Fruit fly (Drosophila melanogaster) whole organism, embryonic: ENCODE results near the gene Ugt36D1.

ENCODE experiments used
- C15 ChIP-seq: fragments of 200-800 bp; sonication (Bioruptor generic); IDR thresholded peaks from 3 replicates; pipeline ENCODE4 v1.3.6; 2022; ENCODE audit warnings: missing biosample characterization, missing genetic modification characterization
- CG10209 ChIP-seq: fragments of 200-800 bp; sonication (Bioruptor generic); optimal IDR thresholded peaks from 3 replicates; lab custom pipeline; 2017; ENCODE audit warnings: missing biosample characterization, mild to moderate bottlenecking, missing genetic modification characterization, missing genetic modification reagents
- CG10267 ChIP-seq: fragments of 200-800 bp; sonication (Bioruptor generic); optimal IDR thresholded peaks from 2 replicates; lab custom pipeline; 2018; ENCODE audit warnings: missing biosample characterization, mild to moderate bottlenecking, missing genetic modification characterization, moderate library complexity
- CG10565 ChIP-seq: fragments of 200-800 bp; sonication (Bioruptor generic); optimal IDR thresholded peaks from 3 replicates; lab custom pipeline; 2016; ENCODE audit warnings: missing biosample characterization, mild to moderate bottlenecking, missing genetic modification characterization
- CG10959 ChIP-seq: fragments of 200-800 bp; sonication (Bioruptor generic); IDR thresholded peaks from 2 replicates; pipeline ENCODE4 v1.3.6; 2022; ENCODE audit warnings: missing biosample characterization, missing genetic modification characterization
- CG11085 ChIP-seq: fragments of 200-800 bp; sonication (Bioruptor generic); IDR thresholded peaks from 2 replicates; pipeline ENCODE4 v1.3.6; 2022; ENCODE audit warnings: missing biosample characterization, missing genetic modification characterization
- CG13287 ChIP-seq: fragments of 200-800 bp; sonication (Bioruptor generic); IDR thresholded peaks from 2 replicates; pipeline ENCODE4 v1.3.6; 2022; ENCODE audit warnings: missing biosample characterization, missing genetic modification characterization; ENCODE audit not compliant: partially characterized antibody
- CG13424 ChIP-seq: fragments of 200-800 bp; sonication (Bioruptor generic); optimal IDR thresholded peaks from 2 replicates; lab custom pipeline; 2019; ENCODE audit warnings: missing biosample characterization, mild to moderate bottlenecking, missing genetic modification characterization, moderate library complexity
- CG13894 ChIP-seq: fragments of 200-800 bp; sonication (Bioruptor generic); optimal IDR thresholded peaks from 3 replicates; lab custom pipeline; 2018; ENCODE audit warnings: missing biosample characterization, mild to moderate bottlenecking, missing genetic modification characterization, moderate library complexity
- CG15601 ChIP-seq: fragments of 200-800 bp; sonication (Bioruptor generic); optimal IDR thresholded peaks from 3 replicates; lab custom pipeline; 2019; ENCODE audit warnings: missing biosample characterization, mild to moderate bottlenecking, missing genetic modification characterization, moderate library complexity
- CG16815 ChIP-seq: fragments of 200-800 bp; sonication (Bioruptor generic); optimal IDR thresholded peaks from 3 replicates; lab custom pipeline; 2017; ENCODE audit warnings: missing biosample characterization, mild to moderate bottlenecking, missing genetic modification characterization
- CG18476 ChIP-seq: fragments of 200-800 bp; sonication (Bioruptor generic); optimal IDR thresholded peaks from 2 replicates; lab custom pipeline; 2016; ENCODE audit warnings: missing biosample characterization, mild to moderate bottlenecking, missing genetic modification characterization
- CG2120 ChIP-seq: fragments of 200-800 bp; sonication (Bioruptor generic); optimal IDR thresholded peaks from 3 replicates; lab custom pipeline; 2016; ENCODE audit warnings: missing biosample characterization, missing genetic modification characterization
- CG2202 ChIP-seq: fragments of 200-800 bp; sonication (Bioruptor generic); optimal IDR thresholded peaks from 2 replicates; lab custom pipeline; 2018; ENCODE audit warnings: missing biosample characterization, mild to moderate bottlenecking, missing genetic modification characterization
- CG2678 ChIP-seq: fragments of 200-800 bp; sonication (Bioruptor generic); optimal IDR thresholded peaks from 3 replicates; lab custom pipeline; 2019; ENCODE audit warnings: missing biosample characterization, mild to moderate bottlenecking, missing genetic modification characterization, moderate library complexity
- CG31365 ChIP-seq: fragments of 200-800 bp; sonication (Bioruptor generic); optimal IDR thresholded peaks from 2 replicates; lab custom pipeline; 2018; ENCODE audit warnings: missing biosample characterization, mild to moderate bottlenecking, missing genetic modification characterization
- CG3163 ChIP-seq: fragments of 200-800 bp; sonication (Bioruptor generic); optimal IDR thresholded peaks from 3 replicates; lab custom pipeline; 2016; ENCODE audit warnings: missing biosample characterization, missing genetic modification characterization
- CG34422 ChIP-seq: fragments of 200-800 bp; sonication (Bioruptor generic); IDR thresholded peaks from 3 replicates; pipeline ENCODE4 v1.3.6; 2022; ENCODE audit warnings: missing biosample characterization, missing genetic modification characterization
- CG4328 ChIP-seq: fragments of 200-800 bp; sonication (Bioruptor generic); optimal IDR thresholded peaks from 3 replicates; lab custom pipeline; 2017; ENCODE audit warnings: missing biosample characterization, missing genetic modification reagents, missing genetic modification characterization
- CG5953 ChIP-seq: fragments of 200-800 bp; sonication (Bioruptor generic); IDR thresholded peaks from 2 replicates; pipeline ENCODE4 v1.3.6; 2022; ENCODE audit warnings: missing biosample characterization, missing genetic modification characterization
- CG6689 ChIP-seq: fragments of 200-800 bp; sonication (Bioruptor generic); IDR thresholded peaks from 2 replicates; pipeline ENCODE4 v1.3.6; 2022; ENCODE audit warnings: missing biosample characterization, missing genetic modification characterization
- CTCF ChIP-seq: fragments of 200-800 bp; sonication (Bioruptor generic); optimal IDR thresholded peaks from 2 replicates; lab custom pipeline; 2017; ENCODE audit warnings: missing biosample characterization, mild to moderate bottlenecking, missing genetic modification characterization, moderate library complexity
- Camta ChIP-seq: fragments of 200-800 bp; sonication (Bioruptor generic); optimal IDR thresholded peaks from 2 replicates; lab custom pipeline; 2016; ENCODE audit warnings: missing biosample characterization, missing genetic modification characterization
- Hand ChIP-seq: fragments of 200-800 bp; sonication (Bioruptor generic); optimal IDR thresholded peaks from 2 replicates; lab custom pipeline; 2017; ENCODE audit warnings: mild to moderate bottlenecking, missing biosample characterization, missing genetic modification reagents, missing genetic modification characterization
- HmgD ChIP-seq: fragments of 200-800 bp; sonication (Bioruptor generic); optimal IDR thresholded peaks from 3 replicates; lab custom pipeline; 2016; ENCODE audit warnings: missing biosample characterization, missing genetic modification characterization
- Hmr ChIP-seq: fragments of 200-800 bp; sonication (Bioruptor generic); optimal IDR thresholded peaks from 3 replicates; lab custom pipeline; 2017; ENCODE audit warnings: mild to moderate bottlenecking, missing biosample characterization, missing genetic modification reagents, missing genetic modification characterization
- Kr ChIP-seq: fragments of 200-800 bp; sonication (Bioruptor generic); optimal IDR thresholded peaks from 2 replicates; lab custom pipeline; 2017; ENCODE audit warnings: missing biosample characterization, mild to moderate bottlenecking, missing genetic modification characterization
- Ptx1 ChIP-seq: fragments of 200-800 bp; sonication (Bioruptor generic); IDR thresholded peaks from 2 replicates; pipeline ENCODE4 v1.3.6; 2022; ENCODE audit warnings: missing biosample characterization, missing genetic modification characterization
- Spps ChIP-seq: fragments of 200-800 bp; sonication (Bioruptor generic); optimal IDR thresholded peaks from 2 replicates; lab custom pipeline; 2018; ENCODE audit warnings: missing biosample characterization, mild to moderate bottlenecking, missing genetic modification characterization
- Taf1 ChIP-seq: fragments of 200-800 bp; sonication (Bioruptor generic); IDR thresholded peaks from 2 replicates; pipeline ENCODE4 v1.3.6; 2022; ENCODE audit warnings: missing biosample characterization, missing genetic modification characterization
- al ChIP-seq: fragments of 200-800 bp; sonication (Bioruptor generic); IDR thresholded peaks from 2 replicates; pipeline ENCODE4 v1.3.6; 2022; ENCODE audit warnings: missing biosample characterization, missing genetic modification characterization
- bab2 ChIP-seq: fragments of 200-800 bp; sonication (Bioruptor generic); optimal IDR thresholded peaks from 2 replicates; lab custom pipeline; 2016; ENCODE audit warnings: missing biosample characterization, missing genetic modification characterization
- cas ChIP-seq: fragments of 200-800 bp; sonication (Bioruptor generic); IDR thresholded peaks from 2 replicates; pipeline ENCODE4 v1.3.6; 2022; ENCODE audit warnings: missing biosample characterization, missing genetic modification characterization
- dan ChIP-seq: fragments of 200-800 bp; sonication (Bioruptor generic); IDR thresholded peaks from 2 replicates; pipeline ENCODE4 v1.3.6; 2022; ENCODE audit warnings: missing biosample characterization, missing genetic modification characterization
- danr ChIP-seq: fragments of 200-800 bp; sonication (Bioruptor generic); IDR thresholded peaks from 2 replicates; pipeline ENCODE4 v1.3.6; 2022; ENCODE audit warnings: missing biosample characterization, missing genetic modification characterization
- eve ChIP-seq, 2 experiments: fragments of >200 bp; optimal IDR thresholded peaks; 2 replicates each; lab custom pipeline; 2017; ENCODE audit warnings: missing biosample characterization in 2 of 2, missing genetic modification characterization in 2 of 2
- exex ChIP-seq: fragments of 200-800 bp; sonication (Bioruptor generic); optimal IDR thresholded peaks from 4 replicates; lab custom pipeline; 2018; ENCODE audit warnings: missing biosample characterization, mild to moderate bottlenecking, missing genetic modification characterization, moderate library complexity
- gem ChIP-seq: fragments of 200-800 bp; sonication (Bioruptor generic); optimal IDR thresholded peaks from 2 replicates; lab custom pipeline; 2019; ENCODE audit warnings: missing biosample characterization, mild to moderate bottlenecking, missing genetic modification characterization, moderate library complexity
- grau ChIP-seq: fragments of 200-800 bp; optimal IDR thresholded peaks from 3 replicates; lab custom pipeline; 2019; ENCODE audit warnings: missing biosample characterization, mild to moderate bottlenecking, missing genetic modification characterization, moderate library complexity
- gsb-n ChIP-seq: fragments of 200-800 bp; sonication (Bioruptor generic); optimal IDR thresholded peaks from 3 replicates; lab custom pipeline; 2018; ENCODE audit warnings: missing biosample characterization, mild to moderate bottlenecking, missing genetic modification characterization
- ken ChIP-seq: fragments of 200-800 bp; sonication (Bioruptor generic); IDR thresholded peaks from 3 replicates; pipeline ENCODE4 v1.3.6; 2022; ENCODE audit warnings: missing biosample characterization, missing genetic modification characterization
- mirr ChIP-seq: fragments of 200-800 bp; sonication (Bioruptor generic); optimal IDR thresholded peaks from 3 replicates; lab custom pipeline; 2018; ENCODE audit warnings: missing biosample characterization, mild to moderate bottlenecking, missing genetic modification characterization
- mld ChIP-seq: fragments of 200-800 bp; sonication (Bioruptor generic); IDR thresholded peaks from 3 replicates; pipeline ENCODE4 v1.3.6; 2022; ENCODE audit warnings: missing biosample characterization, missing genetic modification characterization; ENCODE audit not compliant: partially characterized antibody
- org-1 ChIP-seq: fragments of 200-800 bp; sonication (Bioruptor generic); optimal IDR thresholded peaks from 2 replicates; lab custom pipeline; 2017; ENCODE audit warnings: missing biosample characterization, missing genetic modification characterization
- pzg ChIP-seq: fragments of 200-800 bp; sonication (Bioruptor generic); optimal IDR thresholded peaks from 3 replicates; lab custom pipeline; 2018; ENCODE audit warnings: missing biosample characterization, mild to moderate bottlenecking, missing genetic modification characterization, moderate library complexity
- row ChIP-seq: fragments of 200-800 bp; sonication (Bioruptor generic); IDR thresholded peaks from 3 replicates; pipeline ENCODE4 v1.3.6; 2022; ENCODE audit warnings: missing biosample characterization, missing genetic modification characterization
- sens ChIP-seq: fragments of 200-800 bp; sonication (Bioruptor generic); peaks from one replicate; lab custom pipeline; 2016; ENCODE audit warnings: missing biosample characterization, missing genetic modification characterization
- slou ChIP-seq: fragments of 200-800 bp; sonication (Bioruptor generic); optimal IDR thresholded peaks from 3 replicates; lab custom pipeline; 2016; ENCODE audit warnings: missing biosample characterization, missing genetic modification characterization
- sqz ChIP-seq: fragments of 200-800 bp; sonication (Bioruptor generic); optimal IDR thresholded peaks from 3 replicates; lab custom pipeline; 2018; ENCODE audit warnings: missing biosample characterization, mild to moderate bottlenecking, missing genetic modification characterization
- stwl ChIP-seq: fragments of 200-800 bp; sonication (Bioruptor generic); optimal IDR thresholded peaks from 3 replicates; lab custom pipeline; 2018; ENCODE audit warnings: missing biosample characterization, mild to moderate bottlenecking, missing genetic modification characterization, moderate library complexity
- tio ChIP-seq: fragments of 200-800 bp; sonication (Bioruptor generic); optimal IDR thresholded peaks from 2 replicates; lab custom pipeline; 2017; ENCODE audit warnings: missing biosample characterization, missing genetic modification characterization, inconsistent platforms
- wdn ChIP-seq: fragments of 200-800 bp; sonication (Bioruptor generic); IDR thresholded peaks from 2 replicates; pipeline ENCODE4 v1.3.6; 2022; ENCODE audit warnings: missing biosample characterization, missing genetic modification characterization
- wor ChIP-seq: fragments of 200-800 bp; sonication (Bioruptor generic); IDR thresholded peaks from 2 replicates; pipeline ENCODE4 v1.3.6; 2022; ENCODE audit warnings: missing biosample characterization, missing genetic modification characterization

Ugt36D1 gene

dm6 chr2L:18871822-18872221 is 48.5 kb downstream of the Ugt36D1 start (continued):
- peak; percentile 17 for TF ChIP-seq grau (tag; lab: Kevin White, UChicago)
- TF ChIP-seq wor (GFP tag; lab: Robert Waterston, UW): no peak
- no peak for TF ChIP-seq stwl
- TF ChIP-seq Spps (tag; lab: Kevin White, UChicago): no peak
- TF ChIP-seq dan (GFP tag; lab: Robert Waterston, UW): no peak
- TF ChIP-seq eve (GFP tag; optimal IDR thresholded peaks at IDR 0.05; lab: Kevin White, UChicago): no peak
- peak; percentile 22 for TF ChIP-seq CG2202 (tag; lab: Kevin White, UChicago)
- TF ChIP-seq org-1: no peak
- no peak for TF ChIP-seq C15
- TF ChIP-seq Ptx1: no peak
- TF ChIP-seq bab2: no peak
- TF ChIP-seq CG6689 (GFP tag; lab: Robert Waterston, UW): no peak
- no peak for TF ChIP-seq Taf1 (GFP tag; lab: Robert Waterston, UW)
- no peak for TF ChIP-seq CG31365 (tag; lab: Kevin White, UChicago)
- no peak for TF ChIP-seq exex (tag; lab: Kevin White, UChicago)
- no peak for TF ChIP-seq CG18476 (GFP tag; lab: Kevin White, UChicago)
- peak; percentile 39 for TF ChIP-seq CG15601
- peak; percentile 27 for TF ChIP-seq gsb-n
- TF ChIP-seq CG13287 (GFP tag; lab: Robert Waterston, UW): no peak
- no peak for TF ChIP-seq danr (GFP tag; lab: Robert Waterston, UW)
- peak; percentile 18 for TF ChIP-seq CG10267 (tag; lab: Kevin White, UChicago)
- TF ChIP-seq sens: peak; percentile 67
- no peak for TF ChIP-seq CTCF (GFP tag; lab: Kevin White, UChicago)
- no peak for TF ChIP-seq row (GFP tag; lab: Robert Waterston, UW)
- TF ChIP-seq mirr (GFP tag; lab: Kevin White, UChicago): no peak
- TF ChIP-seq sqz (GFP tag; lab: Kevin White, UChicago): peak; percentile 62
- no peak for TF ChIP-seq slou (GFP tag; lab: Kevin White, UChicago)
- TF ChIP-seq cas (GFP tag; lab: Robert Waterston, UW): no peak
- no peak for TF ChIP-seq CG10959 (GFP tag; lab: Robert Waterston, UW)
- TF ChIP-seq CG3163 (GFP tag; lab: Kevin White, UChicago): no peak
- no peak for TF ChIP-seq CG2120 (GFP tag; lab: Kevin White, UChicago)
- TF ChIP-seq mld (GFP tag; lab: Robert Waterston, UW): no peak
- no peak for TF ChIP-seq CG11085 (GFP tag; lab: Robert Waterston, UW)
- TF ChIP-seq wdn (GFP tag; lab: Robert Waterston, UW): no peak
- TF ChIP-seq Hmr (GFP tag; lab: Kevin White, UChicago): no peak
- no peak for TF ChIP-seq ken
- TF ChIP-seq CG34422 (GFP tag; lab: Robert Waterston, UW): no peak
- no peak for TF ChIP-seq CG2678 (tag; lab: Kevin White, UChicago)
- TF ChIP-seq CG5953 (GFP tag; lab: Robert Waterston, UW): no peak
- no peak for TF ChIP-seq Hand (GFP tag; lab: Kevin White, UChicago)
- no peak for TF ChIP-seq CG13894 (tag; lab: Kevin White, UChicago)
- TF ChIP-seq gem (tag; lab: Kevin White, UChicago): peak; percentile 49
- TF ChIP-seq CG16815: peak; percentile 28
- peak; percentile 26 for TF ChIP-seq Camta (GFP tag; lab: Kevin White, UChicago)
- TF ChIP-seq CG10209: no peak
- TF ChIP-seq tio: peak; percentile 18
- peak; percentile 4 for TF ChIP-seq Kr
- TF ChIP-seq CG13424 (tag; lab: Kevin White, UChicago): no peak
- TF ChIP-seq HmgD (GFP tag; lab: Kevin White, UChicago): no peak
- no peak for TF ChIP-seq pzg
- no peak for TF ChIP-seq al (GFP tag; lab: Robert Waterston, UW)
- no peak for TF ChIP-seq CG10565
- TF ChIP-seq CG4328 (GFP tag; lab: Kevin White, UChicago): no peak
